Worm (Caenorhabditis elegans) whole organism, L3 larva: ENCODE data around the gene ribo-1.

ENCODE experiments used
- nhr-11 ChIP-seq: fragments of 150-350 bp; optimal IDR thresholded peaks from 2 replicates; lab custom pipeline; 2014; ENCODE audit warnings: missing biosample characterization, missing genetic modification characterization
- nhr-77 ChIP-seq: fragments of 150-350 bp; optimal IDR thresholded peaks from 2 replicates; lab custom pipeline; 2014; ENCODE audit warnings: missing biosample characterization, missing genetic modification characterization
- pha-4 ChIP-seq: fragments of 150-350 bp; optimal IDR thresholded peaks from 2 replicates; lab custom pipeline; 2014; ENCODE audit warnings: missing biosample characterization, missing genetic modification reagents, missing genetic modification characterization
- tbx-2 ChIP-seq: sonication (generic microtip); optimal IDR thresholded peaks from 2 replicates; lab custom pipeline; 2016; ENCODE audit warnings: mild to moderate bottlenecking, missing genetic modification characterization, missing compliant biosample characterization
- unc-62 ChIP-seq: fragments of 150-350 bp; sonication (generic microtip); optimal IDR thresholded peaks from 4 replicates; lab custom pipeline; 2014; ENCODE audit warnings: missing biosample characterization, missing genetic modification reagents, missing genetic modification characterization
- ztf-11 ChIP-seq: fragments of 150-350 bp; optimal IDR thresholded peaks from 2 replicates; lab custom pipeline; 2014; ENCODE audit warnings: missing biosample characterization, missing genetic modification characterization

- TF ChIP-seq nhr-11 (tag; lab: Kevin White, UChicago) (no peak), unc-62 (GFP tag; lab: Kevin White, UChicago) (no peak), nhr-77 (tag; lab: Kevin White, UChicago) (no peak), tbx-2 (tag; lab: Kevin White, UChicago) (peak; percentile 68), ztf-11 (no peak), pha-4 (tag; lab: Kevin White, UChicago) (peak; percentile 93)
Observed at ce11 chrIV:6919318-6919717, 8.8 kb downstream of the ribo-1 start, which contains the start of gene ruvb-2.
